Fruit fly (Drosophila melanogaster) whole organism, embryonic: Measurements from ENCODE around the gene wdb.
A peak's percentile ranks its signal among the peaks of the same experiment; 100 is the strongest.

Experiments
- CG10366 ChIP-seq: fragments of 200-800 bp; sonication (Bioruptor generic); IDR thresholded peaks from 2 replicates; pipeline ENCODE4 v1.3.6; 2022; ENCODE audit warnings: missing biosample characterization, missing genetic modification characterization
- CG10959 ChIP-seq: fragments of 200-800 bp; sonication (Bioruptor generic); IDR thresholded peaks from 2 replicates; pipeline ENCODE4 v1.3.6; 2022; ENCODE audit warnings: missing biosample characterization, missing genetic modification characterization
- CG12744 ChIP-seq: fragments of 200-800 bp; sonication (Bioruptor generic); optimal IDR thresholded peaks from 2 replicates; lab custom pipeline; 2016; ENCODE audit warnings: missing biosample characterization, missing genetic modification characterization
- CG12942 ChIP-seq: fragments of 200-800 bp; sonication (Bioruptor generic); optimal IDR thresholded peaks from 3 replicates; lab custom pipeline; 2016; ENCODE audit warnings: missing biosample characterization, missing genetic modification characterization
- CG14860 ChIP-seq: fragments of 200-800 bp; sonication (Bioruptor generic); IDR thresholded peaks from 3 replicates; pipeline ENCODE4 v1.3.6; 2022; ENCODE audit warnings: missing biosample characterization, missing genetic modification characterization; ENCODE audit not compliant: partially characterized antibody
- CG15011 ChIP-seq: fragments of 200-800 bp; sonication (Bioruptor generic); optimal IDR thresholded peaks from 3 replicates; lab custom pipeline; 2018; ENCODE audit warnings: missing biosample characterization, mild to moderate bottlenecking, missing genetic modification characterization
- CG1529 ChIP-seq: fragments of 200-800 bp; sonication (Bioruptor generic); optimal IDR thresholded peaks from 3 replicates; lab custom pipeline; 2018; ENCODE audit warnings: missing biosample characterization, missing genetic modification characterization
- CG16863 ChIP-seq: fragments of 200-800 bp; sonication (Bioruptor generic); optimal IDR thresholded peaks from 3 replicates; lab custom pipeline; 2016; ENCODE audit warnings: missing biosample characterization, missing genetic modification characterization
- CG17186 ChIP-seq: fragments of 200-800 bp; sonication (Bioruptor generic); optimal IDR thresholded peaks from 3 replicates; lab custom pipeline; 2017; ENCODE audit warnings: missing biosample characterization, missing genetic modification reagents, missing genetic modification characterization
- CG17361 ChIP-seq: fragments of 200-800 bp; sonication (Bioruptor generic); IDR thresholded peaks from 3 replicates; pipeline ENCODE4 v1.3.6; 2022; ENCODE audit warnings: missing biosample characterization, missing genetic modification characterization
- CG1832 ChIP-seq: fragments of 200-800 bp; sonication (Bioruptor generic); optimal IDR thresholded peaks from 2 replicates; lab custom pipeline; 2017; ENCODE audit warnings: missing biosample characterization, mild to moderate bottlenecking, missing genetic modification characterization, inconsistent platforms
- CG2199 ChIP-seq: fragments of 200-800 bp; sonication (Bioruptor generic); IDR thresholded peaks from 3 replicates; pipeline ENCODE4 v1.3.6; 2022; ENCODE audit warnings: missing biosample characterization, missing genetic modification characterization
- CG32772 ChIP-seq: fragments of 200-800 bp; sonication (Bioruptor generic); IDR thresholded peaks from 2 replicates; pipeline ENCODE4 v1.3.6; 2022; ENCODE audit warnings: missing biosample characterization, missing genetic modification characterization
- CG43689 ChIP-seq: fragments of 200-800 bp; sonication (Bioruptor generic); IDR thresholded peaks from 2 replicates; pipeline ENCODE4 v1.3.6; 2022; ENCODE audit warnings: missing biosample characterization, missing genetic modification characterization
- CG6654 ChIP-seq: fragments of 200-800 bp; sonication (Bioruptor generic); optimal IDR thresholded peaks from 2 replicates; lab custom pipeline; 2017; ENCODE audit warnings: missing biosample characterization, mild to moderate bottlenecking, missing genetic modification characterization
- CG6683 ChIP-seq: fragments of 200-800 bp; sonication (Bioruptor generic); optimal IDR thresholded peaks from 2 replicates; lab custom pipeline; 2017; ENCODE audit warnings: missing biosample characterization, mild to moderate bottlenecking, missing genetic modification characterization, missing genetic modification reagents
- CG6689 ChIP-seq: fragments of 200-800 bp; sonication (Bioruptor generic); IDR thresholded peaks from 2 replicates; pipeline ENCODE4 v1.3.6; 2022; ENCODE audit warnings: missing biosample characterization, missing genetic modification characterization
- CG6765 ChIP-seq: fragments of 200-800 bp; sonication (Bioruptor generic); optimal IDR thresholded peaks from 3 replicates; lab custom pipeline; 2017; ENCODE audit warnings: missing biosample characterization, mild to moderate bottlenecking, missing genetic modification characterization
- CG8924 ChIP-seq: fragments of 200-800 bp; optimal IDR thresholded peaks from 3 replicates; lab custom pipeline; 2019; ENCODE audit warnings: missing biosample characterization, mild to moderate bottlenecking, missing genetic modification characterization, moderate library complexity
- CG9437 ChIP-seq: fragments of 200-800 bp; sonication (Bioruptor generic); optimal IDR thresholded peaks from 2 replicates; lab custom pipeline; 2018; ENCODE audit warnings: missing biosample characterization, mild to moderate bottlenecking, missing genetic modification characterization
- Doc3 ChIP-seq: fragments of 200-800 bp; sonication (Bioruptor generic); IDR thresholded peaks from 3 replicates; pipeline ENCODE4 v1.3.6; 2022; ENCODE audit warnings: missing biosample characterization, missing genetic modification characterization; ENCODE audit not compliant: partially characterized antibody
- H2.0 ChIP-seq: fragments of 200-800 bp; sonication (Bioruptor generic); IDR thresholded peaks from 2 replicates; pipeline ENCODE4 v1.3.6; 2022; ENCODE audit warnings: missing biosample characterization, missing genetic modification characterization
- HLH3B ChIP-seq: fragments of 200-800 bp; sonication (Bioruptor generic); IDR thresholded peaks from 2 replicates; pipeline ENCODE4 v1.3.6; 2022; ENCODE audit warnings: missing biosample characterization, missing genetic modification characterization
- HmgD ChIP-seq: fragments of 200-800 bp; sonication (Bioruptor generic); optimal IDR thresholded peaks from 3 replicates; lab custom pipeline; 2016; ENCODE audit warnings: missing biosample characterization, missing genetic modification characterization
- Hmx ChIP-seq: fragments of 200-800 bp; sonication (Bioruptor generic); optimal IDR thresholded peaks from 2 replicates; lab custom pipeline; 2016; ENCODE audit warnings: missing biosample characterization, missing genetic modification characterization
- Hr39 ChIP-seq: fragments of >200 bp; optimal IDR thresholded peaks from 2 replicates; lab custom pipeline; 2017
- Lpt ChIP-seq: fragments of >200 bp; optimal IDR thresholded peaks from 2 replicates; lab custom pipeline; 2018; ENCODE audit warnings: missing biosample characterization, missing genetic modification characterization
- NC2α ChIP-seq: fragments of 200-800 bp; sonication (Bioruptor generic); optimal IDR thresholded peaks from 2 replicates; lab custom pipeline; 2016; ENCODE audit warnings: missing biosample characterization, missing genetic modification characterization
- NK7.1 ChIP-seq: fragments of 200-800 bp; sonication (Bioruptor generic); optimal IDR thresholded peaks from 3 replicates; lab custom pipeline; 2016; ENCODE audit warnings: missing biosample characterization, missing genetic modification characterization
- Nf-YA ChIP-seq: fragments of 200-800 bp; sonication (Bioruptor generic); IDR thresholded peaks from 2 replicates; pipeline ENCODE4 v1.3.6; 2022; ENCODE audit warnings: missing biosample characterization, missing genetic modification characterization
- Oli ChIP-seq: fragments of 200-800 bp; sonication (Bioruptor generic); optimal IDR thresholded peaks from 2 replicates; lab custom pipeline; 2018; ENCODE audit warnings: missing biosample characterization, mild to moderate bottlenecking, missing genetic modification characterization, moderate library complexity
- PHDP ChIP-seq: fragments of 200-800 bp; sonication (Bioruptor generic); optimal IDR thresholded peaks from 3 replicates; lab custom pipeline; 2018; ENCODE audit warnings: missing biosample characterization, mild to moderate bottlenecking, missing genetic modification characterization, moderate library complexity
- Pdp1 ChIP-seq, 2 experiments: fragments of 200-800 bp; sonication (Bioruptor generic); optimal IDR thresholded peaks; 3 replicates each; lab custom pipeline; 2016; ENCODE audit warnings: missing biosample characterization in 2 of 2, missing genetic modification characterization in 2 of 2, mild to moderate bottlenecking in 1 of 2, moderate library complexity in 1 of 2
- Scr ChIP-seq: fragments of 200-800 bp; sonication (Bioruptor generic); IDR thresholded peaks from 2 replicates; pipeline ENCODE4 v1.3.6; 2022; ENCODE audit warnings: missing biosample characterization, missing genetic modification characterization; ENCODE audit not compliant: partially characterized antibody
- Tbp ChIP-seq: fragments of >200 bp; optimal IDR thresholded peaks from 2 replicates; lab custom pipeline; 2018; ENCODE audit warnings: missing biosample characterization, missing genetic modification characterization
- Xbp1 ChIP-seq: fragments of 200-800 bp; sonication (Bioruptor generic); optimal IDR thresholded peaks from 3 replicates; lab custom pipeline; 2016; ENCODE audit warnings: missing biosample characterization, mild to moderate bottlenecking, missing genetic modification characterization
- Xrp1 ChIP-seq: fragments of 200-800 bp; sonication (Bioruptor generic); IDR thresholded peaks from 2 replicates; pipeline ENCODE4 v1.3.6; 2022; ENCODE audit warnings: missing biosample characterization, missing genetic modification characterization
- amos ChIP-seq: fragments of 200-800 bp; sonication (Bioruptor generic); IDR thresholded peaks from 2 replicates; pipeline ENCODE4 v1.3.6; 2022; ENCODE audit warnings: missing biosample characterization, missing genetic modification characterization; ENCODE audit not compliant: partially characterized antibody
- bcd ChIP-seq: fragments of 200-800 bp; sonication (Bioruptor generic); optimal IDR thresholded peaks from 2 replicates; lab custom pipeline; 2017; ENCODE audit warnings: missing biosample characterization, mild to moderate bottlenecking, missing genetic modification characterization
- bsh ChIP-seq, 2 experiments: fragments of 200-800 bp; sonication (Bioruptor generic); optimal IDR thresholded peaks; 2 replicates each; lab custom pipeline; 2017 to 2018; ENCODE audit warnings: mild to moderate bottlenecking in 2 of 2, missing biosample characterization in 2 of 2, missing genetic modification characterization in 2 of 2, moderate library complexity in 1 of 2
- chm ChIP-seq: fragments of 200-800 bp; sonication (Bioruptor generic); IDR thresholded peaks from 2 replicates; pipeline ENCODE4 v1.3.6; 2022; ENCODE audit warnings: missing biosample characterization, missing genetic modification characterization
- ci ChIP-seq: fragments of 200-800 bp; sonication (Bioruptor generic); IDR thresholded peaks from 3 replicates; pipeline ENCODE4 v1.3.6; 2022; ENCODE audit warnings: missing biosample characterization, missing genetic modification characterization
- dimm ChIP-seq: fragments of 200-800 bp; sonication (Bioruptor generic); IDR thresholded peaks from 2 replicates; pipeline ENCODE4 v1.3.6; 2022; ENCODE audit warnings: missing biosample characterization, missing genetic modification characterization
- fd64A ChIP-seq: fragments of 200-800 bp; sonication (Bioruptor generic); optimal IDR thresholded peaks from 3 replicates; lab custom pipeline; 2018; ENCODE audit warnings: missing biosample characterization, mild to moderate bottlenecking, missing genetic modification characterization
- grau ChIP-seq: fragments of 200-800 bp; optimal IDR thresholded peaks from 3 replicates; lab custom pipeline; 2019; ENCODE audit warnings: missing biosample characterization, mild to moderate bottlenecking, missing genetic modification characterization, moderate library complexity
- gt ChIP-seq: fragments of 200-800 bp; sonication (Bioruptor generic); IDR thresholded peaks from 2 replicates; pipeline ENCODE4 v1.3.6; 2022; ENCODE audit warnings: missing biosample characterization, missing genetic modification characterization
- pan ChIP-seq, 4 experiments: fragments of >200 bp in 3 of 4; fragments of 200-800 bp in 1 of 4; sonication (Bioruptor generic) in 1 of 4; optimal IDR thresholded peaks in 3 of 4; IDR thresholded peaks in 1 of 4; 2 replicates each; pipeline versions ENCODE4 v1.3.6 to Lab custom; 2017 to 2022; ENCODE audit warnings: missing biosample characterization in 2 of 4, missing genetic modification characterization in 2 of 4, mixed read lengths in 1 of 4
- rib ChIP-seq: fragments of 200-800 bp; sonication (Bioruptor generic); IDR thresholded peaks from 2 replicates; pipeline ENCODE4 v1.3.6; 2022; ENCODE audit warnings: missing biosample characterization, missing genetic modification characterization
- sens-2 ChIP-seq: fragments of 200-800 bp; sonication (Bioruptor generic); IDR thresholded peaks from 2 replicates; pipeline ENCODE4 v1.3.6; 2022; ENCODE audit warnings: missing biosample characterization, missing genetic modification characterization
- sima ChIP-seq: fragments of 200-800 bp; sonication (Bioruptor generic); optimal IDR thresholded peaks from 2 replicates; lab custom pipeline; 2016; ENCODE audit warnings: missing biosample characterization, missing genetic modification characterization
- stc ChIP-seq: fragments of 200-800 bp; sonication (Bioruptor generic); IDR thresholded peaks from 2 replicates; pipeline ENCODE4 v1.3.6; 2022; ENCODE audit warnings: missing biosample characterization, missing genetic modification characterization

Gene wdb

dm6 chr3R:27556972-27557371, 25.1 kb downstream of the wdb start (continued):
- TF ChIP-seq fd64A (no peak), gt (no peak), CG1832 (GFP tag; lab: Kevin White, UChicago) (no peak), bcd (GFP tag; lab: Kevin White, UChicago) (peak; percentile 28), grau (tag; lab: Kevin White, UChicago) (peak; percentile 85), sima (GFP tag; lab: Kevin White, UChicago) (no peak), ci (GFP tag; lab: Robert Waterston, UW) (peak; percentile 38; the same call in 1 of the 3 replicates), pan (optimal IDR thresholded peaks at IDR 0.05; lab: Kevin White, UChicago) (no peak), pan (GFP tag; optimal IDR thresholded peaks at IDR 0.05 in 1 of 2, IDR thresholded peaks at IDR 0.05 in 1 of 2) (peak in 1 of 2 experiments; percentile 49), bsh (GFP tag; optimal IDR thresholded peaks at IDR 0.05; lab: Kevin White, UChicago) (no peak), Hr39 (lab: Kevin White, UChicago) (no peak), CG6765 (GFP tag; lab: Kevin White, UChicago) (no peak), amos (GFP tag; lab: Robert Waterston, UW) (no peak), CG10366 (GFP tag; lab: Robert Waterston, UW) (peak; percentile 54), H2.0 (GFP tag; lab: Robert Waterston, UW) (no peak), PHDP (tag; lab: Kevin White, UChicago) (peak; percentile 22), HLH3B (GFP tag; lab: Robert Waterston, UW) (no peak), dimm (GFP tag; lab: Robert Waterston, UW) (no peak; the same call in 1 of the 2 replicates), CG15011 (GFP tag; lab: Kevin White, UChicago) (no peak), CG9437 (GFP tag; lab: Kevin White, UChicago) (peak; percentile 10), CG43689 (GFP tag; lab: Robert Waterston, UW) (no peak), CG17361 (GFP tag; lab: Robert Waterston, UW) (peak; percentile 41; the same call in 2 of the 3 replicates), CG6683 (GFP tag; lab: Kevin White, UChicago) (no peak), CG2199 (GFP tag; lab: Robert Waterston, UW) (no peak), Nf-YA (GFP tag; lab: Robert Waterston, UW) (no peak), NC2α (GFP tag; lab: Kevin White, UChicago) (no peak), sens-2 (GFP tag; lab: Robert Waterston, UW) (no peak), CG6654 (GFP tag; lab: Kevin White, UChicago) (no peak), rib (no peak), CG6689 (GFP tag; lab: Robert Waterston, UW) (no peak; the same call in 1 of the 2 replicates), CG8924 (tag; lab: Kevin White, UChicago) (no peak), Pdp1 (GFP tag; optimal IDR thresholded peaks at IDR 0.05; lab: Kevin White, UChicago) (peak; percentile 35 to 57), CG14860 (GFP tag; lab: Robert Waterston, UW) (no peak), Xbp1 (peak; percentile 17), CG10959 (GFP tag; lab: Robert Waterston, UW) (no peak), HmgD (GFP tag; lab: Kevin White, UChicago) (no peak), Scr (no peak), CG12942 (GFP tag; lab: Kevin White, UChicago) (no peak), NK7.1 (GFP tag; lab: Kevin White, UChicago) (no peak), Doc3 (GFP tag; lab: Robert Waterston, UW) (no peak), Xrp1 (GFP tag; lab: Robert Waterston, UW) (0 out of 2 replicates have a peak, but pooled peaks have one; percentile 18), CG16863 (GFP tag; lab: Kevin White, UChicago) (no peak), CG12744 (GFP tag; lab: Kevin White, UChicago) (no peak), stc (0 out of 2 replicates have a peak, but pooled peaks have one; percentile 24), CG17186 (GFP tag; lab: Kevin White, UChicago) (no peak), Lpt (GFP tag; lab: Kevin White, UChicago) (no peak), Hmx (no peak), CG32772 (GFP tag; lab: Robert Waterston, UW) (peak; percentile 36; the same call in 1 of the 2 replicates), Tbp (no peak), Oli (tag; lab: Kevin White, UChicago) (peak; percentile 11), chm (GFP tag; lab: Robert Waterston, UW) (no peak), CG1529 (GFP tag; lab: Kevin White, UChicago) (no peak)
